Worm (Caenorhabditis elegans): Measurements from ENCODE around the gene fbxc-53.

Gene fbxc-53

ce11 chrII:3727996-3728395, 16.9 kb downstream of the fbxc-53 start, which contains the start of gene C46E10.8:
Gene C46E10.8, minus strand, starts transcription at chrII:3728096.
- TF ChIP-seq lsl-1 (GFP tag; optimal IDR thresholded peaks at IDR 0.05), result no peak
- TF ChIP-seq sdz-38 (tag; optimal IDR thresholded peaks at IDR 0.05), result no peak
- no peak for TF ChIP-seq lin-54 (GFP tag; optimal IDR thresholded peaks at IDR 0.05)
- TF ChIP-seq rec-8 (tag; optimal IDR thresholded peaks at IDR 0.05), result no peak
- no peak for TF ChIP-seq hrde-1 (tag; optimal IDR thresholded peaks at IDR 0.05; ENCODE audit: borderline replicate concordance)
- TF ChIP-seq somi-1 (GFP tag; optimal IDR thresholded peaks at IDR 0.05), result no peak
- TF ChIP-seq bed-1 (GFP tag; IDR thresholded peaks at IDR 0.05), result no peak
- TF ChIP-seq let-526 (GFP tag; IDR thresholded peaks at IDR 0.05), result no peak
- TF ChIP-seq nhr-27 (tag; optimal IDR thresholded peaks at IDR 0.05), result no peak

- TF ChIP-seq F23B12.7 (tag; optimal IDR thresholded peaks at IDR 0.05; ENCODE audit: insufficient read depth) (no peak), B0336.3 (GFP tag; IDR thresholded peaks at IDR 0.05) (no peak), C06A6.2 (GFP tag; conservative IDR thresholded peaks at IDR 0.05) (no peak), Y53G8AR.9 (GFP tag; conservative IDR thresholded peaks at IDR 0.05) (no peak)
Measured at ce11 chrII:3731723-3732122, 20.6 kb downstream of the fbxc-53 start, which contains the start of the genes sdz-12 and bath-31. Gene sdz-12, minus strand, starts transcription at chrII:3731823. Gene bath-31, plus strand, starts transcription at chrII:3731973.

- TF ChIP-seq T07F8.4 (tag; optimal IDR thresholded peaks at IDR 0.05), result no peak
- TF ChIP-seq Y95B8A.8 (GFP tag; IDR thresholded peaks at IDR 0.05), result no peak
- TF ChIP-seq F55B11.4 (tag; optimal IDR thresholded peaks at IDR 0.05; ENCODE audit: borderline replicate concordance, insufficient read depth), result no peak
- TF ChIP-seq snpc-1.1 (tag; optimal IDR thresholded peaks at IDR 0.05; ENCODE audit: insufficient read depth), result no peak
- no peak for TF ChIP-seq him-1 (tag; optimal IDR thresholded peaks at IDR 0.05)
- TF ChIP-seq efl-1 (GFP tag; optimal IDR thresholded peaks at IDR 0.05), result peak; percentile 57
- no peak for TF ChIP-seq lin-54 (GFP tag; optimal IDR thresholded peaks at IDR 0.05)
- TF ChIP-seq dpl-1 (GFP tag; optimal IDR thresholded peaks at IDR 0.05), result peak; percentile 7
- peak; percentile 27; the same call in 1 of the 2 replicates for TF ChIP-seq madf-8 (GFP tag; conservative IDR thresholded peaks at IDR 0.05)
- TF ChIP-seq hmg-1.2 (GFP tag; IDR thresholded peaks at IDR 0.05), result peak; percentile 33; the same call in 1 of the 2 replicates
- TF ChIP-seq ztf-25 (GFP tag; IDR thresholded peaks at IDR 0.05), result no peak
- TF ChIP-seq cebp-2 (GFP tag; IDR thresholded peaks at IDR 0.05), result no peak
- no peak for TF ChIP-seq fkh-3 (tag; optimal IDR thresholded peaks at IDR 0.05)
- TF ChIP-seq madf-6 (GFP tag; IDR thresholded peaks at IDR 0.05), result peak; percentile 58
- no peak for TF ChIP-seq tbp1 (GFP tag; optimal IDR thresholded peaks at IDR 0.05)
- TF ChIP-seq attf-6 (GFP tag; IDR thresholded peaks at IDR 0.05), result no peak
- TF ChIP-seq akir-1 (GFP tag; optimal IDR thresholded peaks at IDR 0.05), result no peak
- TF ChIP-seq egrh-3 (GFP tag; IDR thresholded peaks at IDR 0.05), result no peak
- TF ChIP-seq lin-40 (tag; optimal IDR thresholded peaks at IDR 0.05), result no peak
- no peak for TF ChIP-seq hmg-20 (GFP tag; IDR thresholded peaks at IDR 0.05)
- TF ChIP-seq nhr-90 (tag; optimal IDR thresholded peaks at IDR 0.05), result no peak
- no peak for TF ChIP-seq unc-130 (GFP tag; optimal IDR thresholded peaks at IDR 0.05)
- no peak for TF ChIP-seq chd-7 (tag; optimal IDR thresholded peaks at IDR 0.05)
Measured at ce11 chrII:3736893-3737375, 25.8 kb downstream of the fbxc-53 start, which contains the start of gene F12E12.6. Gene F12E12.6, minus strand, starts transcription at chrII:3736943.
